Worm (Caenorhabditis elegans) whole organism, L2 larva: ENCODE data around the gene F15E6.9.

Experiments
- C34F6.9 ChIP-seq: fragments of 150-350 bp; optimal IDR thresholded peaks from 2 replicates; lab custom pipeline; 2014; ENCODE audit warnings: missing biosample characterization, missing genetic modification characterization
- R02D3.7 ChIP-seq: fragments of 150-350 bp; optimal IDR thresholded peaks from 2 replicates; lab custom pipeline; 2014; ENCODE audit warnings: missing biosample characterization, missing genetic modification characterization
- ceh-82 ChIP-seq: fragments of 150-350 bp; optimal IDR thresholded peaks from 2 replicates; lab custom pipeline; 2014; ENCODE audit warnings: missing biosample characterization, missing genetic modification characterization
- crh-2 ChIP-seq: sonication (generic microtip); optimal IDR thresholded peaks from 2 replicates; lab custom pipeline; 2017; ENCODE audit warnings: missing biosample characterization, missing genetic modification characterization
- elt-3 ChIP-seq: sonication (generic microtip); optimal IDR thresholded peaks from 2 replicates; lab custom pipeline; 2017; ENCODE audit warnings: missing biosample characterization, missing genetic modification characterization
- mdl-1 ChIP-seq, 2 experiments: fragments of 150-350 bp in 1 of 2; sonication (generic microtip) in 1 of 2; optimal IDR thresholded peaks; 2 replicates each; lab custom pipeline; 2017; ENCODE audit warnings: missing biosample characterization in 2 of 2, missing genetic modification characterization in 2 of 2
- nhr-237 ChIP-seq: fragments of 150-350 bp; optimal IDR thresholded peaks from 2 replicates; lab custom pipeline; 2014; ENCODE audit warnings: missing biosample characterization, missing genetic modification characterization
- skn-1 ChIP-seq: sonication (generic microtip); optimal IDR thresholded peaks from 2 replicates; lab custom pipeline; 2017; ENCODE audit warnings: missing biosample characterization, missing genetic modification characterization
- snpc-4 ChIP-seq: fragments of 150-350 bp; optimal IDR thresholded peaks from 2 replicates; lab custom pipeline; 2014; ENCODE audit warnings: missing biosample characterization, missing genetic modification characterization
- unc-62 ChIP-seq: fragments of 150-350 bp; optimal IDR thresholded peaks from 2 replicates; lab custom pipeline; 2014; ENCODE audit warnings: missing biosample characterization, missing genetic modification reagents, missing genetic modification characterization
- ztf-4 ChIP-seq: fragments of 150-350 bp; optimal IDR thresholded peaks from 2 replicates; lab custom pipeline; 2014; ENCODE audit warnings: missing biosample characterization, missing genetic modification characterization

- TF ChIP-seq snpc-4 (tag; lab: Kevin White, UChicago) (no peak), R02D3.7 (tag; lab: Kevin White, UChicago) (no peak), nhr-237 (tag; lab: Kevin White, UChicago) (no peak), mdl-1 (tag; optimal IDR thresholded peaks at IDR 0.05; lab: Kevin White, UChicago) (no peak), ceh-82 (no peak), unc-62 (no peak), elt-3 (tag; lab: Kevin White, UChicago) (no peak), C34F6.9 (tag; lab: Kevin White, UChicago) (no peak), skn-1 (no peak), ztf-4 (tag; lab: Kevin White, UChicago) (no peak), crh-2 (tag; lab: Kevin White, UChicago) (no peak)
These were observed 54.4 kb downstream of the F15E6.9 start, which contains the start of gene col-34 for ce11 chrIV:4244510-4244909.
